1 fruit fly cellular context compared by ENCODE assay signal in the genomic region with DNA sequence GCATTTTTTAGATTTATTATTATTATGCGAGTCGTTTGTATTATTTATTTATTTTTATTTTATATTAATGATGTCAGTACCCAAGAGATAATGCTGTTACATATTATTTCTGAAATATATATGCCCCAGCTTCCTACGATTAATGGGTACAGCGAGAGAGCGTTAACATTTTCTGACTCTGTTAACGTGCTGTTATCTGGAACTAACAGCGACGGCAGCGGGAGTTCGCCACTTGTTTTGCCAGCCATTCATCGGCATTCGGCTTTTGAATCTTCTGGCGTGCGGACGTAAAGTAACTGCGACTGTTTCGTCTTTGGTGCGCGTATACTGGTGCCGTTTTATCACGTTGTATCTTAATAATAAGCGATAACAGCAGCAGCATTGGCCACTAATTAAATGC.
TF ChIP-seq lines count a peak whose summit lies in the region.

A gene (plus strand): TSS at position 254 of the 400 bp plus-strand sequence.

TF ChIP-seq in whole organism, embryonic, 481 proteins besides CTCF, POLR2A, EP300 and RAD21 (continued from another document and continues in another):
- TF ChIP-seq Hr3 (GFP tag; optimal IDR thresholded peaks at IDR 0.05; lab: Kevin White, UChicago) (peak; percentile 31), dati (GFP tag; IDR thresholded peaks at IDR 0.05; lab: Robert Waterston, UW) (no peak), CG3838 (GFP tag; optimal IDR thresholded peaks at IDR 0.05; lab: Kevin White, UChicago) (no peak), E2f1 (GFP tag; IDR thresholded peaks at IDR 0.05; lab: Robert Waterston, UW) (peak; percentile 84), salm (tag; optimal IDR thresholded peaks at IDR 0.05; lab: Kevin White, UChicago) (peak; percentile 9), trem (tag; optimal IDR thresholded peaks at IDR 0.05; lab: Kevin White, UChicago) (peak; percentile 76), NfI (GFP tag; optimal IDR thresholded peaks at IDR 0.05; lab: Kevin White, UChicago) (no peak), org-1 (GFP tag; optimal IDR thresholded peaks at IDR 0.05; lab: Kevin White, UChicago) (peak; percentile 2), dmrt11E (tag; optimal IDR thresholded peaks at IDR 0.05; lab: Kevin White, UChicago) (peak; percentile 34), Antp (GFP tag; optimal IDR thresholded peaks at IDR 0.05; lab: Kevin White, UChicago) (peak; percentile 19), tgo (GFP tag; IDR thresholded peaks at IDR 0.05; lab: Robert Waterston, UW) (peak; percentile 26; the same call in 1 of the 3 replicates), CG2712 (tag; optimal IDR thresholded peaks at IDR 0.05; lab: Kevin White, UChicago) (peak; percentile 91), Ada2b (GFP tag; IDR thresholded peaks at IDR 0.05; lab: Robert Waterston, UW) (peak; percentile 47), YL-1 (GFP tag; optimal IDR thresholded peaks at IDR 0.05; lab: Kevin White, UChicago) (peak; percentile 19), Mrtf (GFP tag; IDR thresholded peaks at IDR 0.05; lab: Robert Waterston, UW) (peak; percentile 48; the same call in 1 of the 3 replicates), Lim3 (GFP tag; IDR thresholded peaks at IDR 0.05; lab: Robert Waterston, UW) (no peak), Gug (GFP tag; IDR thresholded peaks at IDR 0.05; lab: Robert Waterston, UW) (peak; percentile 17; the same call in 1 of the 4 replicates), CoRest (tag; optimal IDR thresholded peaks at IDR 0.05; lab: Kevin White, UChicago) (peak; percentile 74), Scr (GFP tag; IDR thresholded peaks at IDR 0.05; lab: Robert Waterston, UW; ENCODE audit: partially characterized antibody) (no peak; the same call in 1 of the 2 replicates), caup (GFP tag; optimal IDR thresholded peaks at IDR 0.05; lab: Kevin White, UChicago; ENCODE audit: severe bottlenecking) (peak; percentile 64), CG8765 (GFP tag; IDR thresholded peaks at IDR 0.05; lab: Robert Waterston, UW) (0 out of 2 replicates have a peak, but pooled peaks have one; percentile 15), CG6272 (GFP tag; IDR thresholded peaks at IDR 0.05; lab: Robert Waterston, UW) (peak; percentile 23; the same call in 1 of the 2 replicates), CG11723 (GFP tag; optimal IDR thresholded peaks at IDR 0.05; lab: Kevin White, UChicago) (peak; percentile 23), hkb (optimal IDR thresholded peaks at IDR 0.05; lab: Kevin White, UChicago) (no peak), hkb (GFP tag; IDR thresholded peaks at IDR 0.05; lab: Robert Waterston, UW) (peak; percentile 88), otp (GFP tag; IDR thresholded peaks at IDR 0.05; lab: Robert Waterston, UW) (peak; percentile 43; the same call in 2 of the 3 replicates), nerfin-2 (GFP tag; IDR thresholded peaks at IDR 0.05; lab: Robert Waterston, UW; ENCODE audit: partially characterized antibody) (no peak), CG15011 (GFP tag; optimal IDR thresholded peaks at IDR 0.05; lab: Kevin White, UChicago) (peak; percentile 10), vnd (GFP tag; IDR thresholded peaks at IDR 0.05; lab: Robert Waterston, UW; ENCODE audit: partially characterized antibody) (no peak), CG18011 (GFP tag; optimal IDR thresholded peaks at IDR 0.05; lab: Kevin White, UChicago) (no peak), CG3281 (GFP tag; optimal IDR thresholded peaks at IDR 0.05; lab: Kevin White, UChicago) (peak; percentile 71), p53 (GFP tag; optimal IDR thresholded peaks at IDR 0.05; lab: Kevin White, UChicago) (peak; percentile 7), CG6813 (GFP tag; optimal IDR thresholded peaks at IDR 0.05; lab: Kevin White, UChicago) (peak; percentile 83), lola (GFP tag; optimal IDR thresholded peaks at IDR 0.05; lab: Kevin White, UChicago) (peak in 1 of 3 experiments; percentile 26), CG11085 (GFP tag; IDR thresholded peaks at IDR 0.05; lab: Robert Waterston, UW) (peak; percentile 31; the same call in 1 of the 2 replicates), CG10959 (GFP tag; IDR thresholded peaks at IDR 0.05; lab: Robert Waterston, UW) (0 out of 2 replicates have a peak, but pooled peaks have one; percentile 6), CG6854 (GFP tag; optimal IDR thresholded peaks at IDR 0.05; lab: Kevin White, UChicago) (peak; percentile 75), BtbVII (GFP tag; optimal IDR thresholded peaks at IDR 0.05; lab: Kevin White, UChicago) (peak; percentile 66), CG10267 (tag; optimal IDR thresholded peaks at IDR 0.05; lab: Kevin White, UChicago) (peak; percentile 75), Dref (GFP tag; IDR thresholded peaks at IDR 0.05; lab: Robert Waterston, UW) (no peak), lbe (GFP tag; optimal IDR thresholded peaks at IDR 0.05; lab: Kevin White, UChicago) (peak; percentile 52), sisA (GFP tag; IDR thresholded peaks at IDR 0.05; lab: Robert Waterston, UW) (0 out of 2 replicates have a peak, but pooled peaks have one; percentile 9), CG11247 (GFP tag; IDR thresholded peaks at IDR 0.05; lab: Robert Waterston, UW) (no peak), lab (GFP tag; optimal IDR thresholded peaks at IDR 0.05; lab: Kevin White, UChicago) (peak; percentile 89), bsh (GFP tag; optimal IDR thresholded peaks at IDR 0.05; lab: Kevin White, UChicago) (peak; percentile 33 to 37), Pdp1 (GFP tag; optimal IDR thresholded peaks at IDR 0.05; lab: Kevin White, UChicago) (peak in 1 of 2 experiments; percentile 17), ind (GFP tag; optimal IDR thresholded peaks at IDR 0.05; lab: Kevin White, UChicago) (peak; percentile 73), CG6254 (GFP tag; optimal IDR thresholded peaks at IDR 0.05; lab: Kevin White, UChicago) (peak; percentile 67), Six4 (GFP tag; optimal IDR thresholded peaks at IDR 0.05; lab: Kevin White, UChicago) (peak; percentile 65), stc (GFP tag; IDR thresholded peaks at IDR 0.05; lab: Robert Waterston, UW) (peak; percentile 82; the same call in 1 of the 2 replicates), disco-r (GFP tag; optimal IDR thresholded peaks at IDR 0.05; lab: Kevin White, UChicago) (no peak), Sox102F (GFP tag; optimal IDR thresholded peaks at IDR 0.05; lab: Kevin White, UChicago) (peak; percentile 16), Max (GFP tag; optimal IDR thresholded peaks at IDR 0.05; lab: Kevin White, UChicago) (no peak), gfzf (GFP tag; optimal IDR thresholded peaks at IDR 0.05; lab: Kevin White, UChicago) (no peak), ranshi (GFP tag; IDR thresholded peaks at IDR 0.05; lab: Robert Waterston, UW) (peak; percentile 77), ssp (GFP tag; IDR thresholded peaks at IDR 0.05; lab: Robert Waterston, UW) (no peak), CG9817 (tag; optimal IDR thresholded peaks at IDR 0.05; lab: Kevin White, UChicago) (peak; percentile 36), CG32767 (GFP tag; IDR thresholded peaks at IDR 0.05; lab: Robert Waterston, UW) (peak; percentile 46; the same call in 1 of the 2 replicates), ken (GFP tag; IDR thresholded peaks at IDR 0.05; lab: Robert Waterston, UW) (peak; percentile 19; the same call in 2 of the 3 replicates), mirr (GFP tag; optimal IDR thresholded peaks at IDR 0.05; lab: Kevin White, UChicago) (peak; percentile 87), aop (GFP tag; IDR thresholded peaks at IDR 0.05; lab: Robert Waterston, UW) (no peak), zen (tag; optimal IDR thresholded peaks at IDR 0.05; lab: Kevin White, UChicago) (peak; percentile 37), CG30020 (tag; optimal IDR thresholded peaks at IDR 0.05; lab: Kevin White, UChicago) (peak; percentile 8), CG31224 (GFP tag; IDR thresholded peaks at IDR 0.05; lab: Robert Waterston, UW) (peak; percentile 74), unpg (GFP tag; optimal IDR thresholded peaks at IDR 0.05; lab: Kevin White, UChicago) (peak; percentile 46), sob (GFP tag; IDR thresholded peaks at IDR 0.05; lab: Robert Waterston, UW) (peak; percentile 38; the same call in 1 of the 2 replicates), CG4360 (GFP tag; IDR thresholded peaks at IDR 0.05; lab: Robert Waterston, UW) (peak; percentile 5; the same call in 1 of the 2 replicates), unc-4 (GFP tag; IDR thresholded peaks at IDR 0.05; lab: Robert Waterston, UW; ENCODE audit: partially characterized antibody) (no peak), Med (GFP tag; lab: Kevin White, UChicago) (peak; percentile 93), CG11456 (GFP tag; IDR thresholded peaks at IDR 0.05; lab: Robert Waterston, UW) (no peak), CG10654 (GFP tag; optimal IDR thresholded peaks at IDR 0.05; lab: Kevin White, UChicago) (peak; percentile 43), pan (optimal IDR thresholded peaks at IDR 0.05; lab: Kevin White, UChicago) (peak in 1 of 2 experiments; percentile 50), pan (GFP tag; optimal IDR thresholded peaks at IDR 0.05 in 1 of 2, IDR thresholded peaks at IDR 0.05 in 1 of 2) (peak in 1 of 2 experiments; percentile 83), CG15269 (tag; optimal IDR thresholded peaks at IDR 0.05; lab: Kevin White, UChicago) (peak; percentile 88), Nf-YB (GFP tag; optimal IDR thresholded peaks at IDR 0.05; lab: Kevin White, UChicago) (peak; percentile 45), chn (GFP tag; optimal IDR thresholded peaks at IDR 0.05; lab: Kevin White, UChicago) (peak; percentile 27), CG17359 (tag; optimal IDR thresholded peaks at IDR 0.05; lab: Kevin White, UChicago) (peak; percentile 88), cas (GFP tag; IDR thresholded peaks at IDR 0.05; lab: Robert Waterston, UW) (peak; percentile 33; the same call in 1 of the 2 replicates), HHEX (GFP tag; optimal IDR thresholded peaks at IDR 0.05; lab: Kevin White, UChicago) (peak; percentile 44), CG8388 (GFP tag; optimal IDR thresholded peaks at IDR 0.05; lab: Kevin White, UChicago) (peak; percentile 78), CG3847 (GFP tag; IDR thresholded peaks at IDR 0.05; lab: Robert Waterston, UW) (peak; percentile 51), CG2678 (tag; optimal IDR thresholded peaks at IDR 0.05; lab: Kevin White, UChicago) (peak; percentile 89), slbo (GFP tag; IDR thresholded peaks at IDR 0.05; lab: Robert Waterston, UW) (peak; percentile 69), Bgb (GFP tag; IDR thresholded peaks at IDR 0.05; lab: Robert Waterston, UW; ENCODE audit: partially characterized antibody) (peak; percentile 59), zfh1 (GFP tag; IDR thresholded peaks at IDR 0.05; lab: Robert Waterston, UW) (peak; percentile 19; the same call in 1 of the 3 replicates), CG6689 (GFP tag; IDR thresholded peaks at IDR 0.05; lab: Robert Waterston, UW) (peak; percentile 70), CG1233 (GFP tag; optimal IDR thresholded peaks at IDR 0.05; lab: Kevin White, UChicago) (peak; percentile 81), scrt (GFP tag; optimal IDR thresholded peaks at IDR 0.05; lab: Kevin White, UChicago) (peak; percentile 57), mld (GFP tag; IDR thresholded peaks at IDR 0.05; lab: Robert Waterston, UW; ENCODE audit: partially characterized antibody) (no peak), CG15696 (tag; optimal IDR thresholded peaks at IDR 0.05; lab: Kevin White, UChicago) (peak; percentile 62), CG3065 (GFP tag; optimal IDR thresholded peaks at IDR 0.05; lab: Kevin White, UChicago) (no peak), CG2199 (GFP tag; IDR thresholded peaks at IDR 0.05; lab: Robert Waterston, UW) (peak; percentile 78), sc (optimal IDR thresholded peaks at IDR 0.05; lab: Kevin White, UChicago) (no peak), sc (GFP tag; optimal IDR thresholded peaks at IDR 0.05; lab: Kevin White, UChicago) (no peak), CG12155 (GFP tag; optimal IDR thresholded peaks at IDR 0.05; lab: Kevin White, UChicago) (no peak), CG1832 (GFP tag; optimal IDR thresholded peaks at IDR 0.05; lab: Kevin White, UChicago) (no peak), CG17361 (GFP tag; IDR thresholded peaks at IDR 0.05; lab: Robert Waterston, UW) (peak; percentile 88), Ssrp (tag; optimal IDR thresholded peaks at IDR 0.05; lab: Kevin White, UChicago) (peak; percentile 65), CG12659 (GFP tag; optimal IDR thresholded peaks at IDR 0.05; lab: Kevin White, UChicago) (peak; percentile 53), D19A (tag; optimal IDR thresholded peaks at IDR 0.05; lab: Kevin White, UChicago) (peak; percentile 80), TFAM (GFP tag; optimal IDR thresholded peaks at IDR 0.05; lab: Kevin White, UChicago) (no peak), Hand (GFP tag; optimal IDR thresholded peaks at IDR 0.05; lab: Kevin White, UChicago) (peak; percentile 61), H15 (GFP tag; IDR thresholded peaks at IDR 0.05; lab: Robert Waterston, UW) (0 out of 3 replicates have a peak, but pooled peaks have one; percentile 56), CG1792 (GFP tag; optimal IDR thresholded peaks at IDR 0.05; lab: Kevin White, UChicago) (peak; percentile 12), CG16813 (GFP tag; IDR thresholded peaks at IDR 0.05; lab: Robert Waterston, UW; ENCODE audit: partially characterized antibody) (no peak; the same call in 2 of the 3 replicates), CG31365 (tag; optimal IDR thresholded peaks at IDR 0.05; lab: Kevin White, UChicago) (peak; percentile 45), CG7839 (tag; optimal IDR thresholded peaks at IDR 0.05; lab: Kevin White, UChicago) (peak; percentile 82), Adf1 (GFP tag; IDR thresholded peaks at IDR 0.05; lab: Robert Waterston, UW) (peak; percentile 45; the same call in 1 of the 2 replicates), C15 (GFP tag; IDR thresholded peaks at IDR 0.05; lab: Robert Waterston, UW) (no peak), CG7928 (GFP tag; optimal IDR thresholded peaks at IDR 0.05; lab: Kevin White, UChicago) (no peak), CG12391 (tag; optimal IDR thresholded peaks at IDR 0.05; lab: Kevin White, UChicago) (peak; percentile 56), CG5245 (GFP tag; optimal IDR thresholded peaks at IDR 0.05; lab: Kevin White, UChicago) (peak; percentile 30), fd96Cb (tag; optimal IDR thresholded peaks at IDR 0.05; lab: Kevin White, UChicago) (peak; percentile 50), HLHmδ (GFP tag; optimal IDR thresholded peaks at IDR 0.05; lab: Kevin White, UChicago) (peak; percentile 76), CG2875 (GFP tag; optimal IDR thresholded peaks at IDR 0.05; lab: Kevin White, UChicago) (peak; percentile 60), CG4854 (GFP tag; optimal IDR thresholded peaks at IDR 0.05; lab: Kevin White, UChicago) (no peak), CG4707 (GFP tag; optimal IDR thresholded peaks at IDR 0.05; lab: Kevin White, UChicago) (peak; percentile 48), CG8944 (GFP tag; optimal IDR thresholded peaks at IDR 0.05; lab: Kevin White, UChicago) (no peak), ci (GFP tag; IDR thresholded peaks at IDR 0.05; lab: Robert Waterston, UW) (peak; percentile 85), Nf-YA (GFP tag; IDR thresholded peaks at IDR 0.05; lab: Robert Waterston, UW) (peak; percentile 38; the same call in 1 of the 2 replicates), trh (GFP tag; optimal IDR thresholded peaks at IDR 0.05; lab: Kevin White, UChicago) (peak; percentile 37), row (GFP tag; IDR thresholded peaks at IDR 0.05; lab: Robert Waterston, UW) (peak; percentile 64; the same call in 2 of the 3 replicates)
